Worm (Caenorhabditis elegans) whole organism, midembryonic: ENCODE results near the gene Y116A8C.463.
A peak's percentile ranks its signal among the peaks of the same experiment; 100 is the strongest.
"Not testable (repeated sequence)": the region's sequence is repeated elsewhere in the genome, so short reads cannot be mapped to it uniquely, and the experiment has no call there.

ENCODE experiments used
- T22C8.4 ChIP-seq: fragments of 200-800 bp; sonication (Bioruptor generic); IDR thresholded peaks from 2 replicates; pipeline ENCODE4 v1.3.6; 2022; ENCODE audit warnings: missing genetic modification characterization, missing compliant biosample characterization
- cog-1 ChIP-seq: sonication (generic microtip); optimal IDR thresholded peaks from 2 replicates; lab custom pipeline; 2016; ENCODE audit warnings: missing genetic modification characterization, missing compliant biosample characterization
- flt-1 ChIP-seq: fragments of 200-800 bp; sonication (Bioruptor generic); IDR thresholded peaks from 2 replicates; pipeline ENCODE4 v1.3.6; 2022; ENCODE audit warnings: missing genetic modification characterization, missing compliant biosample characterization
- klf-2 ChIP-seq: fragments of 200-800 bp; sonication (Bioruptor generic); conservative IDR thresholded peaks from 2 replicates; pipeline ENCODE4 v1.3.6; 2022; ENCODE audit warnings: missing genetic modification reagents, missing genetic modification characterization, missing compliant biosample characterization
- med-1 ChIP-seq: sonication (generic microtip); optimal IDR thresholded peaks from 2 replicates; lab custom pipeline; 2017; ENCODE audit warnings: missing genetic modification characterization, mild to moderate bottlenecking, missing compliant biosample characterization, antibody characterized with exemption, missing genetic modification reagents; ENCODE audit not compliant: insufficient read depth
- ref-1 ChIP-seq: fragments of 200-800 bp; sonication (Bioruptor generic); conservative IDR thresholded peaks from 2 replicates; pipeline ENCODE4 v1.3.6; 2022; ENCODE audit warnings: missing genetic modification reagents, missing genetic modification characterization, missing compliant biosample characterization
- tab-1 ChIP-seq: fragments of 200-800 bp; sonication (Bioruptor generic); IDR thresholded peaks from 2 replicates; pipeline ENCODE4 v1.3.6; 2022; ENCODE audit warnings: missing genetic modification characterization, missing compliant biosample characterization
- ztf-23 ChIP-seq: fragments of 200-800 bp; sonication (Bioruptor generic); IDR thresholded peaks from 2 replicates; pipeline ENCODE4 v1.3.6; 2022; ENCODE audit warnings: missing genetic modification reagents, missing genetic modification characterization, missing compliant biosample characterization
- ztf-29 ChIP-seq: fragments of 200-800 bp; sonication (Bioruptor generic); IDR thresholded peaks from 2 replicates; pipeline ENCODE4 v1.3.6; 2022; ENCODE audit warnings: missing genetic modification reagents, missing genetic modification characterization, missing compliant biosample characterization

Y116A8C.463 gene

DNA sequence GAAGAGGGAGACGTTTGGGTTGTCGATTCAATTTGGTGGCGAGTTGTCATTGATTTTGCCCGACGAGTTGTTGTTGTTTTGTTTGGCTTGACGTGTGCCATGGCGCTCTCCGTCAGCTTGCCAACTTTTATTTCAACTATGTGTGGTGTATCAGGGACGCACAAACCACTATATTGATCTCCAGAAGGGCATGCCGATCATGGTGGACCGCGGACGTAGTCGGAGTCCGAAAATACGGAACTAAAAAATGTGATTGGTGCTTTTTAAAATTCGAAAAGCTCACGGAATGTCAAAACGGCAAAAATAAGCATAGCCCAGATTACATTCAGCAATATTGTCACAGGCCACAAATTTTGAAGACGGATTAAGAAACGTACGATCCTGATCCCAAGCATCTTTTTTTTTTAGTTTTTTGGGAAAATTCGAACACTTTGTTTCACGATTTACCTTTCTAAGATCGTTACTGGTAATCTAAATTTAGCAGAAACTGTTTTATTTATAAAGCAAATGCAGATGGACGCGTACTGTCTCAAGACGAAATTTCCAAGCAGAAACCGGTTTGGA is at the start of gene Y116A8C.463, which contains the start of gene Y116A8C.470:
Y116A8C.463 (plus strand) TSS at position 514 of the 564 bp plus-strand sequence.
Y116A8C.470 (minus strand) TSS at position 101 of the 564 bp plus-strand sequence.
- TF ChIP-seq med-1 (GFP tag; lab: Kevin White, UChicago) (no peak), tab-1 (GFP tag; lab: Robert Waterston, UW) (no peak), T22C8.4 (no peak)

DNA sequence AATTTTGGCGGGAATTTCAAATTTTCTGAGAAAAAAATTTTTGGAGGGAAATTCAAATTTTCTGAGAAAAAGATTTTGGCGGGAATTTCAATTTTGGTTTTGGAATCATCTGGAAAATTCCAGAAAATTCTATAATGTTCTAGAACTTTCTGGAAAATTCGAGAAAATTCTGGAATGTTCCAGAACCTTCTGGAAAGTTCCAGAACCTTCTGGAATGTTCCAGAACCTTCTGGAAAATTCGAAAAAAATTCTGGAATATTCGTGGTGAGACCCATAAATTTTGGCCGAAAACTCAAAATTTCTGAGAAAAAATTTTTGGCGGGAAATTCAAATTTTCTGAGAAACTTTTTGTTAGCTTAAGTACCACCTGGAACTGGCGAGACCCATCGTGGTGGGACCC is 37.1 kb upstream of the Y116A8C.463 start:
- peak; percentile 89 for TF ChIP-seq flt-1 (GFP tag; lab: Robert Waterston, UW)

- no peak for TF ChIP-seq cog-1 (tag; lab: Kevin White, UChicago)
Observed at ce11 chrIV:16888580-16888979, 30.9 kb upstream of the Y116A8C.463 start.

ce11 chrIV:16895288-16895687 is 24.2 kb upstream of the Y116A8C.463 start, which contains the start of gene T06A10.2:
T06A10.2 (plus strand) TSS chrIV:16895588.
- not testable (repeated sequence) for TF ChIP-seq ztf-23; klf-2 (GFP tag; lab: Robert Waterston, UW); T22C8.4

ce11 chrIV:16898205-16898604 is 21.3 kb upstream of the Y116A8C.463 start:
- TF ChIP-seq flt-1 (GFP tag; lab: Robert Waterston, UW) (no peak), ztf-29 (GFP tag; lab: Robert Waterston, UW) (no peak), tab-1 (GFP tag; lab: Robert Waterston, UW) (no peak), T22C8.4 (no peak), klf-2 (GFP tag; lab: Robert Waterston, UW) (no peak)

- TF ChIP-seq flt-1 (GFP tag; lab: Robert Waterston, UW): no peak
- TF ChIP-seq ref-1 (GFP tag; lab: Robert Waterston, UW): no peak
- TF ChIP-seq T22C8.4: no peak
- TF ChIP-seq med-1 (GFP tag; lab: Kevin White, UChicago): no peak
- no peak for TF ChIP-seq klf-2 (GFP tag; lab: Robert Waterston, UW)
- no peak for TF ChIP-seq ztf-23
- no peak for TF ChIP-seq cog-1 (tag; lab: Kevin White, UChicago)
- TF ChIP-seq tab-1 (GFP tag; lab: Robert Waterston, UW): no peak
- no peak for TF ChIP-seq ztf-29 (GFP tag; lab: Robert Waterston, UW)
Observed at ce11 chrIV:16915751-16916150, 3.8 kb upstream of the Y116A8C.463 start, which contains the start of gene Y116A8C.3. Y116A8C.3 (plus strand) TSS chrIV:16916051.

DNA sequence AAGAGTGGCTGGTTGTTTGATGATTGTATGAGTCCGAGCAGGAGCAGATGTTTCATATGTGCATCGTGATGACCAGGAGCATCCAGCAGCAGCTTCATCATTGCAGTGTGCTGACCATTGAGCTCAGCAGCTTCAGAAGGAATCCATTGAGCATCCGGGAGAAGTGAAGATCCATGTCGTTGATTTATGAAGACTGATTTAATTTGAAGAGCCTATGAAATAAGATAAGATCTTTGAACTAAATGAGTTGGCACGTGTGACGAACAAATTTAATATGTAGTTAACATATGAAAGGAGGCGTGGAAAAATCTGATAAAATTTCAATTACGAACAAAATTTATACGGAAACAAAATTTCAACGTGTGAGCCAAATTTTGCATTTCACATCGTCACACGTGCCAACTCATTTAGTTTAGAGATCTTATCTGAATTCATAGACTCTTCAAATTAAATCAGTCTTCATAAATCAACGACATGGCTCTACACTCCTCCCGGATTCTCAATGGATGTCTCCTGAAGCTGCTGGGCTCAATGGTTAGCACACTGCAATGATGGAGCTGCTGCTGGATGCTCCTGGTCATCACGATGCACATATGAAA is 1.6 kb upstream of the Y116A8C.463 start, which contains the start of the genes Y116A8C.469 and Y116A8C.468:
Y116A8C.469 (minus strand) TSS at position 101 of the 599 bp plus-strand sequence.
Y116A8C.468 (plus strand) TSS at position 549 of the 599 bp plus-strand sequence.
- TF ChIP-seq T22C8.4: no peak
- TF ChIP-seq tab-1 (GFP tag; lab: Robert Waterston, UW): no peak

DNA sequence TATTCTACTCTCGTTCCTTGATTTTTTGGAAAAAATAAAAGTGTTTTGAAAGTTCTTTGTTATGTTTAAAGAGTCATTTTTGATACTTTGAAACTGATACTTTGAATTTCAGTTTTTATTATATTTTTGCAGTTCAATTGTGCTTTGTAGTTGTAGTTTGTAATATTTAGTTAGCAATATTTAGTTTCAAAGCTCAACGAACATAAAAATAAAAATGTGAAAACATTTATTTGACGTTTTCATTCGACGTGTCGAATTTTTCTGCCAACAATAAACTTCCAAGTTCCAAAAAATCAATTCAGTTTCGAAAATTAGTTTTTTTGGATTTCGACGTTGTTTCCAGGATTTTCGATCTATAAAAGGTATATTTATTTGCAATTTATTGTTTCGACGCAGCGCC is 516 bp downstream of the Y116A8C.463 start, which contains the start of gene nep-23:
nep-23 (plus strand) TSS at position 301 of the 400 bp plus-strand sequence.
- TF ChIP-seq ref-1 (GFP tag; lab: Robert Waterston, UW): no peak
- TF ChIP-seq flt-1 (GFP tag; lab: Robert Waterston, UW): no peak
- no peak for TF ChIP-seq tab-1 (GFP tag; lab: Robert Waterston, UW)
- no peak for TF ChIP-seq ztf-29 (GFP tag; lab: Robert Waterston, UW)
- TF ChIP-seq med-1 (GFP tag; lab: Kevin White, UChicago): no peak
- TF ChIP-seq T22C8.4: no peak
- no peak for TF ChIP-seq klf-2 (GFP tag; lab: Robert Waterston, UW)
- no peak for TF ChIP-seq ztf-23
- no peak for TF ChIP-seq cog-1 (tag; lab: Kevin White, UChicago)

DNA sequence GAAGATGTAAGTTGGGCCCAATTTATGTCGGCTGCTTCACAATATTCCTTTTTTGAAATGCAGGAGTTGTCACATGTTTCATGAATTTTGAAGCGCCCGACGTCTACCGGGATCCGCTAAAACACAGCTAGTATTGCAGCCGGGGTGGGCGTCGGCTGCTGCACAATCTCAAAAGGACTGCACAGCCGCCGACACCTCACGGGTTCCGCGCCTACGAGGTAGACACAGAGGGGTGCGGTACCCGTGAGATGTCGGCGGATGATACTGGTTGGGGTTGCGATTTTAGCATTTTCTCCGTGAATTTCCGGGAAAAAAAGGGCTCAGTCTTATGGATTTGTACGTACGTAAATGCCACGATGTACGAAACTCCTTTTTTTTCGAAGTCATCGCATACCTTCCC is 2.5 kb downstream of the Y116A8C.463 start:
- TF ChIP-seq ztf-23 (no peak), ztf-29 (GFP tag; lab: Robert Waterston, UW) (no peak), flt-1 (GFP tag; lab: Robert Waterston, UW) (no peak)

- TF ChIP-seq ztf-23 (no peak), ztf-29 (GFP tag; lab: Robert Waterston, UW) (no peak), med-1 (GFP tag; lab: Kevin White, UChicago) (no peak), flt-1 (GFP tag; lab: Robert Waterston, UW) (no peak), klf-2 (GFP tag; lab: Robert Waterston, UW) (no peak), ref-1 (GFP tag; lab: Robert Waterston, UW) (no peak), T22C8.4 (no peak), tab-1 (GFP tag; lab: Robert Waterston, UW) (no peak), cog-1 (tag; lab: Kevin White, UChicago) (no peak)
Observed at ce11 chrIV:16924092-16924491, 4.6 kb downstream of the Y116A8C.463 start, which contains the start of gene nep-24. nep-24 (plus strand) TSS chrIV:16924392.

DNA sequence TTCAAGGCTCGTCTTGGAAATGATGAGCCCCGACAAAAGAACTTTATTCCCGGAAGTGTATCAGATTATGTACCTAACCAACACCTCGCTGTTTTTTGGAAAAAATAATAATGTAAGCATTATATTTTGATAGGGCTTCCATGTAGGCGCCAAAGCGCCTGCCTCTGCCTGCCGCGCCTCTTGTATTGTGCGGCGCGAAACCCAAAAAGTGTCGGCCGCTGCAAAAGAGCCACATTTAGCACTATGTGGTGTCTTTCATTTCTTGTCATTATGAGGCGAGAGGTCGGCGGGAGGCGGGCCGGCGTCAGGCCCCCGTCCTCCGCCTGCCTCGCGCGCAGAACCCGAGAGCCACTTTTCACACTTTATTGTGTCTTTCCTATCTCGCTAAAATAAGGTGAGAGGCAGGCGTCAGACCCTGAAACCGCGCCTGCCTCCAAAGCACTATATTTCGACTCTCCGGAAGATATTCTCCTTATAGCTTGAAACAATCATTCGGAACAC is 5.9 kb downstream of the Y116A8C.463 start:
- TF ChIP-seq ztf-23 (no peak), tab-1 (GFP tag; lab: Robert Waterston, UW) (no peak)
